ENCODE assay signal across 4 worm cellular contexts in genomic region chrII:10798429-10798893, ce11.
A peak's percentile ranks its signal among the peaks of the same experiment; 100 is the strongest.
TF ChIP-seq lines count a peak whose summit lies in the region.

Gene npp-19, minus strand, starts transcription at chrII:10798479.

TF ChIP-seq in whole organism, L2 larva, 48 proteins besides CTCF, POLR2A, EP300 and RAD21 (continues in another document):
- TF ChIP-seq ztf-1 (GFP tag; conservative IDR thresholded peaks at IDR 0.05; lab: Robert Waterston, UW) (no peak), elt-1 (tag; optimal IDR thresholded peaks at IDR 0.05; lab: Kevin White, UChicago) (no peak), F13H6.1 (tag; optimal IDR thresholded peaks at IDR 0.05; lab: Kevin White, UChicago) (peak; percentile 42), lin-11 (tag; optimal IDR thresholded peaks at IDR 0.05; lab: Kevin White, UChicago) (no peak), nhr-77 (tag; optimal IDR thresholded peaks at IDR 0.05; lab: Kevin White, UChicago) (peak; percentile 67), nhr-10 (tag; optimal IDR thresholded peaks at IDR 0.05; lab: Kevin White, UChicago) (no peak), nhr-129 (tag; optimal IDR thresholded peaks at IDR 0.05; lab: Kevin White, UChicago) (peak; percentile 56), mab-5 (tag; optimal IDR thresholded peaks at IDR 0.05; lab: Kevin White, UChicago) (peak; percentile 46), unc-62 (GFP tag; optimal IDR thresholded peaks at IDR 0.05; lab: Kevin White, UChicago) (no peak), nhr-21 (tag; optimal IDR thresholded peaks at IDR 0.05; lab: Kevin White, UChicago) (peak; percentile 50), unc-55 (GFP tag; optimal IDR thresholded peaks at IDR 0.05; lab: Kevin White, UChicago) (peak; percentile 87), nhr-237 (tag; optimal IDR thresholded peaks at IDR 0.05; lab: Kevin White, UChicago) (no peak), lin-13 (GFP tag; optimal IDR thresholded peaks at IDR 0.05; lab: Kevin White, UChicago) (peak; percentile 52), elt-3 (tag; optimal IDR thresholded peaks at IDR 0.05; lab: Kevin White, UChicago) (no peak), lsy-2 (tag; optimal IDR thresholded peaks at IDR 0.05; lab: Kevin White, UChicago) (peak; percentile 76 to 87), sem-4 (tag; optimal IDR thresholded peaks at IDR 0.05; lab: Kevin White, UChicago) (peak; percentile 10), R02D3.7 (tag; optimal IDR thresholded peaks at IDR 0.05; lab: Kevin White, UChicago) (peak; percentile 42), sma-3 (GFP tag; optimal IDR thresholded peaks at IDR 0.05; lab: Kevin White, UChicago) (peak; percentile 47), C34F6.9 (tag; optimal IDR thresholded peaks at IDR 0.05; lab: Kevin White, UChicago) (peak; percentile 76), blmp-1 (tag; optimal IDR thresholded peaks at IDR 0.05; lab: Kevin White, UChicago; ENCODE audit: insufficient read depth) (peak; percentile 38), nhr-6 (tag; optimal IDR thresholded peaks at IDR 0.05; lab: Kevin White, UChicago) (no peak), gmeb-1 (tag; optimal IDR thresholded peaks at IDR 0.05; lab: Kevin White, UChicago) (peak; percentile 99), nhr-11 (tag; optimal IDR thresholded peaks at IDR 0.05; lab: Kevin White, UChicago) (no peak)

TF ChIP-seq in whole organism, L4 larva, 104 proteins besides CTCF, POLR2A, EP300 and RAD21 (continues in another document):
- peak; percentile 35; the same call in 1 of the 2 replicates for TF ChIP-seq dmd-6 (GFP tag; IDR thresholded peaks at IDR 0.05; lab: Robert Waterston, UW)
- peak; percentile 99 for TF ChIP-seq dpl-1 (GFP tag; optimal IDR thresholded peaks at IDR 0.05; lab: Kevin White, UChicago)
- TF ChIP-seq nhr-77 (tag; optimal IDR thresholded peaks at IDR 0.05; lab: Kevin White, UChicago), result peak; percentile 35
- peak; percentile 14 for TF ChIP-seq nhr-11 (tag; optimal IDR thresholded peaks at IDR 0.05; lab: Kevin White, UChicago)
- TF ChIP-seq attf-4 (tag; optimal IDR thresholded peaks at IDR 0.05; lab: Kevin White, UChicago), result no peak
- peak in 1 of 2 experiments; percentile 86 for TF ChIP-seq lsy-2 (tag; optimal IDR thresholded peaks at IDR 0.05; lab: Kevin White, UChicago)
- TF ChIP-seq mep-1 (tag; optimal IDR thresholded peaks at IDR 0.05; lab: Kevin White, UChicago), result peak; percentile 57
- no peak for TF ChIP-seq zfp-2 (tag; optimal IDR thresholded peaks at IDR 0.05; lab: Kevin White, UChicago)
- no peak for TF ChIP-seq zip-11 (GFP tag; IDR thresholded peaks at IDR 0.05; lab: Robert Waterston, UW)
- 0 out of 2 replicates have a peak, but pooled peaks have one; percentile 51 for TF ChIP-seq pha-4 (GFP tag; IDR thresholded peaks at IDR 0.05; lab: Robert Waterston, UW)
- TF ChIP-seq pha-4 (tag; optimal IDR thresholded peaks at IDR 0.05; lab: Kevin White, UChicago), result peak; percentile 59
- TF ChIP-seq nhr-42 (GFP tag; IDR thresholded peaks at IDR 0.05; lab: Robert Waterston, UW), result no peak
- TF ChIP-seq dve-1 (tag; optimal IDR thresholded peaks at IDR 0.05; lab: Kevin White, UChicago; ENCODE audit: insufficient read depth), result peak; percentile 68
- no peak for TF ChIP-seq lir-3 (tag; optimal IDR thresholded peaks at IDR 0.05; lab: Kevin White, UChicago)
- TF ChIP-seq hmg-1.1 (GFP tag; IDR thresholded peaks at IDR 0.05; lab: Robert Waterston, UW), result peak; percentile 54; the same call in 1 of the 2 replicates
- TF ChIP-seq T20F7.1 (GFP tag; optimal IDR thresholded peaks at IDR 0.05; lab: Kevin White, UChicago), result peak; percentile 63
- no peak for TF ChIP-seq nhr-111 (GFP tag; optimal IDR thresholded peaks at IDR 0.05; lab: Kevin White, UChicago)
- TF ChIP-seq hlh-30 (tag; optimal IDR thresholded peaks at IDR 0.05; lab: Kevin White, UChicago; ENCODE audit: insufficient read depth), result peak; percentile 27
- TF ChIP-seq nhr-6 (tag; optimal IDR thresholded peaks at IDR 0.05; lab: Kevin White, UChicago), result peak; percentile 32
- TF ChIP-seq pqm-1 (tag; optimal IDR thresholded peaks at IDR 0.05; lab: Kevin White, UChicago), result no peak
- TF ChIP-seq lin-38 (GFP tag; IDR thresholded peaks at IDR 0.05; lab: Robert Waterston, UW), result peak; percentile 74
- no peak for TF ChIP-seq jun-1 (tag; optimal IDR thresholded peaks at IDR 0.05; lab: Kevin White, UChicago)
- TF ChIP-seq hlh-11 (tag; optimal IDR thresholded peaks at IDR 0.05; lab: Kevin White, UChicago), result peak; percentile 30
- TF ChIP-seq aha-1 (tag; lab: Kevin White, UChicago), result peak; percentile 93

TF ChIP-seq in whole organism, late embryonic, 69 proteins besides CTCF, POLR2A, EP300 and RAD21:
- TF ChIP-seq rnt-1 (tag; optimal IDR thresholded peaks at IDR 0.05; lab: Kevin White, UChicago) (peak; percentile 20), hlh-30 (tag; optimal IDR thresholded peaks at IDR 0.05; lab: Kevin White, UChicago; ENCODE audit: insufficient read depth) (peak; percentile 16), ceh-30 (tag; optimal IDR thresholded peaks at IDR 0.05; lab: Kevin White, UChicago) (peak; percentile 27), sdc-2 (tag; optimal IDR thresholded peaks at IDR 0.05; lab: Kevin White, UChicago) (no peak), fax-1 (tag; optimal IDR thresholded peaks at IDR 0.05; lab: Kevin White, UChicago) (no peak), nfya-1 (tag; optimal IDR thresholded peaks at IDR 0.05; lab: Kevin White, UChicago) (peak; percentile 35), ama-1 (optimal IDR thresholded peaks at IDR 0.05; lab: Kevin White, UChicago) (no peak), ceh-34 (tag; optimal IDR thresholded peaks at IDR 0.05; lab: Kevin White, UChicago) (no peak), nhr-232 (tag; optimal IDR thresholded peaks at IDR 0.05; lab: Kevin White, UChicago) (no peak), pat-9 (tag; optimal IDR thresholded peaks at IDR 0.05; lab: Kevin White, UChicago) (peak; percentile 11), K02D7.2 (tag; optimal IDR thresholded peaks at IDR 0.05; lab: Kevin White, UChicago) (no peak), tbx-2 (tag; optimal IDR thresholded peaks at IDR 0.05; lab: Kevin White, UChicago) (peak; percentile 34), elt-2 (tag; optimal IDR thresholded peaks at IDR 0.05; lab: Kevin White, UChicago) (peak; percentile 32), K09A11.1 (tag; optimal IDR thresholded peaks at IDR 0.05; lab: Kevin White, UChicago; ENCODE audit: insufficient read depth) (peak; percentile 37), fkh-10 (GFP tag; optimal IDR thresholded peaks at IDR 0.05; lab: Kevin White, UChicago) (no peak), zip-5 (tag; optimal IDR thresholded peaks at IDR 0.05; lab: Kevin White, UChicago) (no peak), pros-1 (tag; optimal IDR thresholded peaks at IDR 0.05; lab: Kevin White, UChicago) (no peak)

TF ChIP-seq in whole organism, mixed stage, embryonic, 35 proteins besides CTCF, POLR2A, EP300 and RAD21:
- peak; percentile 28 for TF ChIP-seq blmp-1 (tag; optimal IDR thresholded peaks at IDR 0.05; lab: Kevin White, UChicago)
- TF ChIP-seq sptf-1 (tag; optimal IDR thresholded peaks at IDR 0.05; lab: Kevin White, UChicago), result peak; percentile 59
- no peak for TF ChIP-seq mls-2 (tag; optimal IDR thresholded peaks at IDR 0.05; lab: Kevin White, UChicago)
- no peak for TF ChIP-seq flh-1 (GFP tag; optimal IDR thresholded peaks at IDR 0.05; lab: Kevin White, UChicago)
- peak; percentile 14 for TF ChIP-seq hlh-1 (tag; optimal IDR thresholded peaks at IDR 0.05; lab: Kevin White, UChicago)
- TF ChIP-seq bed-3 (GFP tag; optimal IDR thresholded peaks at IDR 0.05; lab: Kevin White, UChicago), result no peak
- no peak for TF ChIP-seq nhr-2 (tag; optimal IDR thresholded peaks at IDR 0.05; lab: Kevin White, UChicago)
- no peak for TF ChIP-seq snpc-4 (tag; optimal IDR thresholded peaks at IDR 0.05; lab: Kevin White, UChicago)
- no peak for TF ChIP-seq tbx-8 (GFP tag; optimal IDR thresholded peaks at IDR 0.05; lab: Kevin White, UChicago)
- TF ChIP-seq ztf-11 (tag; optimal IDR thresholded peaks at IDR 0.05; lab: Kevin White, UChicago), result no peak
- TF ChIP-seq ceh-39 (tag; optimal IDR thresholded peaks at IDR 0.05; lab: Kevin White, UChicago), result no peak
- peak; percentile 47 for TF ChIP-seq lin-13 (tag; optimal IDR thresholded peaks at IDR 0.05; lab: Kevin White, UChicago)
- no peak for TF ChIP-seq ham-2 (GFP tag; optimal IDR thresholded peaks at IDR 0.05; lab: Kevin White, UChicago)
- no peak for TF ChIP-seq ceh-83 (GFP tag; optimal IDR thresholded peaks at IDR 0.05; lab: Kevin White, UChicago)
- no peak for TF ChIP-seq unc-39 (tag; optimal IDR thresholded peaks at IDR 0.05; lab: Kevin White, UChicago)
- no peak for TF ChIP-seq nhr-28 (tag; optimal IDR thresholded peaks at IDR 0.05; lab: Kevin White, UChicago)
- TF ChIP-seq M03D4.4 (tag; optimal IDR thresholded peaks at IDR 0.05; lab: Kevin White, UChicago), result no peak
- TF ChIP-seq zip-8 (tag; optimal IDR thresholded peaks at IDR 0.05; lab: Kevin White, UChicago), result no peak
- peak; percentile 84 for TF ChIP-seq lsy-2 (tag; optimal IDR thresholded peaks at IDR 0.05; lab: Kevin White, UChicago)
- peak; percentile 85 for TF ChIP-seq mep-1 (tag; optimal IDR thresholded peaks at IDR 0.05; lab: Kevin White, UChicago)
- TF ChIP-seq cnd-1 (tag; optimal IDR thresholded peaks at IDR 0.05; lab: Kevin White, UChicago), result no peak
- TF ChIP-seq ceh-43 (GFP tag; optimal IDR thresholded peaks at IDR 0.05; lab: Kevin White, UChicago), result no peak
- no peak for TF ChIP-seq elt-1 (tag; optimal IDR thresholded peaks at IDR 0.05; lab: Kevin White, UChicago; ENCODE audit: borderline replicate concordance, insufficient read depth)
- peak; percentile 72 for TF ChIP-seq nhr-237 (tag; optimal IDR thresholded peaks at IDR 0.05; lab: Kevin White, UChicago)
- TF ChIP-seq elt-3 (tag; optimal IDR thresholded peaks at IDR 0.05; lab: Kevin White, UChicago), result no peak
- peak; percentile 46 for TF ChIP-seq ces-1 (GFP tag; optimal IDR thresholded peaks at IDR 0.05; lab: Kevin White, UChicago)
- TF ChIP-seq lin-32 (GFP tag; optimal IDR thresholded peaks at IDR 0.05; lab: Kevin White, UChicago), result no peak
- no peak for TF ChIP-seq mab-5 (tag; optimal IDR thresholded peaks at IDR 0.05; lab: Kevin White, UChicago)
- TF ChIP-seq nhr-12 (tag; optimal IDR thresholded peaks at IDR 0.05; lab: Kevin White, UChicago), result no peak
- peak; percentile 19 for TF ChIP-seq pha-4 (tag; optimal IDR thresholded peaks at IDR 0.05; lab: Kevin White, UChicago)
- no peak for TF ChIP-seq sem-2 (GFP tag; optimal IDR thresholded peaks at IDR 0.05; lab: Kevin White, UChicago)
- no peak for TF ChIP-seq unc-120 (tag; optimal IDR thresholded peaks at IDR 0.05; lab: Kevin White, UChicago; ENCODE audit: poor library complexity, severe bottlenecking)
- TF ChIP-seq drap-1 (GFP tag; optimal IDR thresholded peaks at IDR 0.05; lab: Kevin White, UChicago), result no peak
- no peak for TF ChIP-seq unc-62 (GFP tag; optimal IDR thresholded peaks at IDR 0.05; lab: Kevin White, UChicago)
- TF ChIP-seq nhr-76 (tag; optimal IDR thresholded peaks at IDR 0.05; lab: Kevin White, UChicago), result no peak
